Worm (Caenorhabditis elegans) whole organism, L1 larva: ENCODE measurements around the gene F42A9.8.

Experiments
- Y116A8C.19 ChIP-seq: sonication (generic microtip); optimal IDR thresholded peaks from 2 replicates; lab custom pipeline; 2016; ENCODE audit warnings: missing compliant biosample characterization, missing genetic modification characterization, borderline replicate concordance
- ceh-63 ChIP-seq: fragments of 200-800 bp; sonication (Bioruptor generic); optimal IDR thresholded peaks from 2 replicates; lab custom pipeline; 2018; ENCODE audit warnings: mild to moderate bottlenecking, missing genetic modification characterization, missing compliant biosample characterization
- efl-1 ChIP-seq, 4 experiments: fragments of 150-350 bp; optimal IDR thresholded peaks in 3 of 4; peaks in 1 of 4; 1 replicate in 1 of 4; 2 replicates in 3 of 4; lab custom pipeline; 2014; ENCODE audit warnings: missing biosample characterization in 2 of 4, missing genetic modification characterization in 2 of 4, missing genetic modification reagents in 2 of 4
- elt-3 ChIP-seq, 6 experiments: fragments of 150-350 bp in 1 of 6; sonication (generic microtip); optimal IDR thresholded peaks; 2 replicates each; lab custom pipeline; 2017 to 2018; ENCODE audit warnings: missing biosample characterization in 6 of 6, missing genetic modification characterization in 6 of 6, inconsistent platforms in 1 of 6
- skn-1 ChIP-seq: fragments of 150-350 bp; optimal IDR thresholded peaks from 2 replicates; lab custom pipeline; 2014; ENCODE audit warnings: missing biosample characterization, missing genetic modification characterization

DNA sequence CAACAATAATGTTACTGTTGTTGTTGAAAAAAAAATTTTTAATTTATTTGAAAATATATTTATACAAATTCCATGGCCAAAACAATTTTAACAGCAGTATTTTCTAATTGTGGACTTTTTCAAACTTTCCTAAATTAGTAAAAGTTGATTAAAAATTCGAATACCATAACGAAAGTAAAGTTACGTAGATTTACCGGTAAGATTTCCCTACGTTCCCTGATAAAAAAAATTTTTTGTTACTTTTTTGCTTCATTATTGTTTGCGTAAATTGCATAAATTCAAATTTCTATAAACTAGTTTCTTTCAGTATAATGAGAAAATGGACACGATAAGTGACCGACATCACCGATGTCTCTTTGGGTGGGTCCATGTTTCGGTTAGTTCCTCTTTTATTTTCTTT, 9.7 kb downstream of the F42A9.8 start, which contains the start of gene F42A9.6:
- TF ChIP-seq skn-1 (tag; lab: Kevin White, UChicago): no peak
- no peak for TF ChIP-seq ceh-63
- TF ChIP-seq Y116A8C.19 (tag; lab: Kevin White, UChicago): no peak
- no peak for TF ChIP-seq elt-3 (tag; optimal IDR thresholded peaks at IDR 0.05; lab: Kevin White, UChicago)
- no peak for TF ChIP-seq efl-1 (optimal IDR thresholded peaks at IDR 0.05; lab: Kevin White, UChicago)
- TF ChIP-seq efl-1 (GFP tag; optimal IDR thresholded peaks at IDR 0.05 in 1 of 2; lab: Kevin White, UChicago): no peak
